Worm (Caenorhabditis elegans) whole organism, late embryonic: ENCODE results near the gene fbxb-57.

ENCODE experiments used
- C38D4.7 ChIP-seq: fragments of 200-800 bp; sonication (Bioruptor generic); optimal IDR thresholded peaks from 2 replicates; lab custom pipeline; 2018; ENCODE audit warnings: mild to moderate bottlenecking, missing genetic modification characterization, moderate library complexity, missing compliant biosample characterization
- K02D7.2 ChIP-seq: sonication (generic microtip); optimal IDR thresholded peaks from 2 replicates; lab custom pipeline; 2017; ENCODE audit warnings: mild to moderate bottlenecking, missing genetic modification characterization, missing compliant biosample characterization
- K09A11.1 ChIP-seq: sonication (generic microtip); optimal IDR thresholded peaks from 2 replicates; lab custom pipeline; 2017; ENCODE audit warnings: antibody characterized with exemption, mild to moderate bottlenecking, missing genetic modification characterization, missing compliant biosample characterization; ENCODE audit not compliant: insufficient read depth
- ama-1 ChIP-seq: fragments of 150-350 bp; optimal IDR thresholded peaks from 2 replicates; lab custom pipeline; 2014
- ceh-18 ChIP-seq: sonication (generic microtip); optimal IDR thresholded peaks from 2 replicates; lab custom pipeline; 2016; ENCODE audit warnings: missing genetic modification characterization, missing compliant biosample characterization
- ceh-22 ChIP-seq: sonication (generic microtip); optimal IDR thresholded peaks from 2 replicates; lab custom pipeline; 2017; ENCODE audit warnings: missing biosample characterization, missing genetic modification characterization
- ceh-24 ChIP-seq: sonication (generic microtip); optimal IDR thresholded peaks from 2 replicates; lab custom pipeline; 2016; ENCODE audit warnings: mild to moderate bottlenecking, missing genetic modification characterization, missing compliant biosample characterization
- ceh-31 ChIP-seq: sonication (generic microtip); optimal IDR thresholded peaks from 2 replicates; lab custom pipeline; 2016; ENCODE audit warnings: missing genetic modification characterization, missing compliant biosample characterization
- ceh-34 ChIP-seq: sonication (generic microtip); optimal IDR thresholded peaks from 2 replicates; lab custom pipeline; 2016; ENCODE audit warnings: mild to moderate bottlenecking, missing genetic modification characterization, missing compliant biosample characterization
- ceh-6 ChIP-seq: fragments of 200-800 bp; sonication (Bioruptor generic); optimal IDR thresholded peaks from 2 replicates; lab custom pipeline; 2018; ENCODE audit warnings: mild to moderate bottlenecking, missing genetic modification characterization, missing compliant biosample characterization
- ceh-9 ChIP-seq: sonication (generic microtip); optimal IDR thresholded peaks from 2 replicates; lab custom pipeline; 2016; ENCODE audit warnings: mild to moderate bottlenecking, missing genetic modification characterization, inconsistent platforms, missing compliant biosample characterization
- che-1 ChIP-seq: sonication (generic microtip); optimal IDR thresholded peaks from 2 replicates; lab custom pipeline; 2016; ENCODE audit warnings: mild to moderate bottlenecking, missing genetic modification characterization, missing compliant biosample characterization
- dve-1 ChIP-seq: sonication (generic microtip); optimal IDR thresholded peaks from 2 replicates; lab custom pipeline; 2017; ENCODE audit warnings: antibody characterized with exemption, mild to moderate bottlenecking, missing genetic modification characterization, missing compliant biosample characterization
- elt-2 ChIP-seq: sonication (generic microtip); optimal IDR thresholded peaks from 2 replicates; lab custom pipeline; 2016; ENCODE audit warnings: missing genetic modification reagents, missing genetic modification characterization, missing compliant biosample characterization
- elt-4 ChIP-seq: sonication (generic microtip); optimal IDR thresholded peaks from 2 replicates; lab custom pipeline; 2016; ENCODE audit warnings: missing genetic modification characterization, missing compliant biosample characterization
- ets-4 ChIP-seq: sonication (generic microtip); optimal IDR thresholded peaks from 2 replicates; lab custom pipeline; 2016; ENCODE audit warnings: missing genetic modification characterization, missing compliant biosample characterization
- fax-1 ChIP-seq: sonication (generic microtip); optimal IDR thresholded peaks from 2 replicates; lab custom pipeline; 2016; ENCODE audit warnings: missing genotype, missing genetic modification characterization, missing compliant biosample characterization
- fkh-10 ChIP-seq: fragments of 150-350 bp; optimal IDR thresholded peaks from 2 replicates; lab custom pipeline; 2014; ENCODE audit warnings: missing biosample characterization, missing genetic modification reagents, missing genetic modification characterization
- hlh-13 ChIP-seq: fragments of 200-800 bp; sonication (Bioruptor generic); optimal IDR thresholded peaks from 2 replicates; lab custom pipeline; 2018; ENCODE audit warnings: mild to moderate bottlenecking, missing genetic modification characterization, missing compliant biosample characterization
- hlh-15 ChIP-seq: sonication (generic microtip); optimal IDR thresholded peaks from 2 replicates; lab custom pipeline; 2016; ENCODE audit warnings: missing genetic modification characterization, missing compliant biosample characterization
- hlh-6 ChIP-seq: sonication (generic microtip); optimal IDR thresholded peaks from 2 replicates; lab custom pipeline; 2016; ENCODE audit warnings: missing genotype, missing genetic modification characterization, missing compliant biosample characterization
- lim-6 ChIP-seq: sonication (generic microtip); optimal IDR thresholded peaks from 2 replicates; lab custom pipeline; 2016; ENCODE audit warnings: missing genetic modification characterization, missing compliant biosample characterization
- mec-3 ChIP-seq: sonication (generic microtip); optimal IDR thresholded peaks from 2 replicates; lab custom pipeline; 2016; ENCODE audit warnings: borderline replicate concordance, missing genetic modification characterization, missing compliant biosample characterization
- nhr-11 ChIP-seq: fragments of 150-350 bp; optimal IDR thresholded peaks from 2 replicates; lab custom pipeline; 2014; ENCODE audit warnings: missing biosample characterization, missing genetic modification characterization
- nhr-232 ChIP-seq: sonication (generic microtip); optimal IDR thresholded peaks from 2 replicates; lab custom pipeline; 2016; ENCODE audit warnings: missing genetic modification characterization, missing compliant biosample characterization
- npax-4 ChIP-seq: sonication (generic microtip); optimal IDR thresholded peaks from 2 replicates; lab custom pipeline; 2016; ENCODE audit warnings: missing genetic modification characterization, missing compliant biosample characterization
- odd-2 ChIP-seq: sonication (generic microtip); optimal IDR thresholded peaks from 2 replicates; lab custom pipeline; 2017; ENCODE audit warnings: antibody characterized with exemption, mild to moderate bottlenecking, missing genetic modification characterization, missing compliant biosample characterization
- pag-3 ChIP-seq: sonication (generic microtip); optimal IDR thresholded peaks from 2 replicates; lab custom pipeline; 2016; ENCODE audit warnings: missing compliant biosample characterization, missing genetic modification characterization, borderline replicate concordance
- pat-9 ChIP-seq: fragments of 200-800 bp; sonication (Bioruptor generic); optimal IDR thresholded peaks from 2 replicates; lab custom pipeline; 2018; ENCODE audit warnings: mild to moderate bottlenecking, missing genetic modification characterization, moderate library complexity, missing compliant biosample characterization
- pha-2 ChIP-seq: sonication (generic microtip); optimal IDR thresholded peaks from 2 replicates; lab custom pipeline; 2017; ENCODE audit warnings: mild to moderate bottlenecking, missing genetic modification characterization, missing compliant biosample characterization
- pha-4 ChIP-seq: fragments of 150-350 bp; optimal IDR thresholded peaks from 2 replicates; lab custom pipeline; 2018; ENCODE audit warnings: missing biosample characterization, missing genetic modification reagents, missing genetic modification characterization
- pqm-1 ChIP-seq: sonication (generic microtip); optimal IDR thresholded peaks from 2 replicates; lab custom pipeline; 2016; ENCODE audit warnings: missing genetic modification characterization, missing compliant biosample characterization
- pros-1 ChIP-seq: fragments of 150-350 bp; optimal IDR thresholded peaks from 2 replicates; lab custom pipeline; 2014; ENCODE audit warnings: missing biosample characterization, missing genetic modification reagents, missing genetic modification characterization
- sdc-2 ChIP-seq: sonication (generic microtip); optimal IDR thresholded peaks from 2 replicates; lab custom pipeline; 2016; ENCODE audit warnings: missing genotype, missing genetic modification characterization, missing compliant biosample characterization
- syd-9 ChIP-seq: sonication (generic microtip); optimal IDR thresholded peaks from 2 replicates; lab custom pipeline; 2016; ENCODE audit warnings: mild to moderate bottlenecking, missing genetic modification characterization, moderate library complexity, missing compliant biosample characterization
- tbx-2 ChIP-seq: sonication (generic microtip); optimal IDR thresholded peaks from 2 replicates; lab custom pipeline; 2016; ENCODE audit warnings: missing genetic modification characterization, missing compliant biosample characterization
- ttx-3 ChIP-seq: sonication (generic microtip); optimal IDR thresholded peaks from 2 replicates; lab custom pipeline; 2016; ENCODE audit warnings: missing genetic modification reagents, missing genetic modification characterization, missing compliant biosample characterization
- unc-3 ChIP-seq, 2 experiments: fragments of 200-800 bp in 1 of 2; sonication (Bioruptor generic) in 1 of 2; sonication (generic microtip) in 1 of 2; conservative IDR thresholded peaks in 1 of 2; optimal IDR thresholded peaks in 1 of 2; 2 replicates each; pipeline versions ENCODE4 v1.3.6 to Lab custom; 2016 to 2022; ENCODE audit warnings: missing compliant biosample characterization in 2 of 2, missing genetic modification characterization in 2 of 2, missing genetic modification reagents in 1 of 2
- unc-42 ChIP-seq: sonication (generic microtip); optimal IDR thresholded peaks from 2 replicates; lab custom pipeline; 2016; ENCODE audit warnings: missing genotype, missing genetic modification characterization, missing compliant biosample characterization
- ztf-16 ChIP-seq: sonication (generic microtip); optimal IDR thresholded peaks from 2 replicates; lab custom pipeline; 2017; ENCODE audit warnings: missing genetic modification characterization, missing compliant biosample characterization

The fbxb-57 gene

ce11 chrV:19278488-19278887 is 10.1 kb upstream of the fbxb-57 start:
- TF ChIP-seq odd-2 (tag; lab: Kevin White, UChicago) (no peak), K02D7.2 (tag; lab: Kevin White, UChicago) (no peak), pag-3 (tag; lab: Kevin White, UChicago) (no peak), ceh-9 (tag; lab: Kevin White, UChicago) (no peak), C38D4.7 (no peak), fax-1 (tag; lab: Kevin White, UChicago) (no peak), lim-6 (tag; lab: Kevin White, UChicago) (no peak), nhr-11 (tag; lab: Kevin White, UChicago) (no peak), sdc-2 (tag; lab: Kevin White, UChicago) (no peak), ztf-16 (tag; lab: Kevin White, UChicago) (no peak), unc-3 (GFP tag; conservative IDR thresholded peaks at IDR 0.05; lab: Robert Waterston, UW) (no peak), unc-3 (tag; optimal IDR thresholded peaks at IDR 0.05; lab: Kevin White, UChicago) (no peak), K09A11.1 (tag; lab: Kevin White, UChicago) (no peak), syd-9 (tag; lab: Kevin White, UChicago) (no peak), pqm-1 (tag; lab: Kevin White, UChicago) (no peak), ets-4 (no peak)

- TF ChIP-seq nhr-232 (tag; lab: Kevin White, UChicago) (no peak), elt-4 (tag; lab: Kevin White, UChicago) (no peak), mec-3 (tag; lab: Kevin White, UChicago) (no peak)
Measured at ce11 chrV:19279888-19280287, 8.7 kb upstream of the fbxb-57 start, which contains the start of gene F21D9.8. TSS of gene F21D9.8 (minus strand) at chrV:19279988.

ce11 chrV:19282314-19282713 is 6.2 kb upstream of the fbxb-57 start, which contains the start of gene fbxb-117:
TSS of gene fbxb-117 (plus strand) at chrV:19282614.
- no peak for TF ChIP-seq sdc-2 (tag; lab: Kevin White, UChicago)
- no peak for TF ChIP-seq K09A11.1 (tag; lab: Kevin White, UChicago)
- no peak for TF ChIP-seq mec-3 (tag; lab: Kevin White, UChicago)
- TF ChIP-seq C38D4.7, result no peak
- TF ChIP-seq tbx-2 (tag; lab: Kevin White, UChicago), result no peak
- TF ChIP-seq ceh-24, result no peak
- no peak for TF ChIP-seq ceh-9 (tag; lab: Kevin White, UChicago)
- no peak for TF ChIP-seq ceh-31 (tag; lab: Kevin White, UChicago)
- TF ChIP-seq pha-4 (tag; lab: Kevin White, UChicago), result no peak
- TF ChIP-seq odd-2 (tag; lab: Kevin White, UChicago), result no peak
- TF ChIP-seq ttx-3 (tag; lab: Kevin White, UChicago), result no peak
- TF ChIP-seq nhr-232 (tag; lab: Kevin White, UChicago), result no peak
- no peak for TF ChIP-seq ets-4
- TF ChIP-seq ceh-18 (tag; lab: Kevin White, UChicago), result no peak
- TF ChIP-seq pros-1 (tag; lab: Kevin White, UChicago), result no peak
- TF ChIP-seq ceh-34 (tag; lab: Kevin White, UChicago), result no peak
- TF ChIP-seq, all 69 proteins: peak for 0

- TF ChIP-seq syd-9 (tag; lab: Kevin White, UChicago), result no peak
- no peak for TF ChIP-seq ama-1 (lab: Kevin White, UChicago)
- TF ChIP-seq dve-1 (tag; lab: Kevin White, UChicago), result no peak
- no peak for TF ChIP-seq hlh-15
- no peak for TF ChIP-seq nhr-11 (tag; lab: Kevin White, UChicago)
- TF ChIP-seq K09A11.1 (tag; lab: Kevin White, UChicago), result no peak
- TF ChIP-seq ceh-34 (tag; lab: Kevin White, UChicago), result no peak
- TF ChIP-seq fkh-10 (GFP tag; lab: Kevin White, UChicago), result no peak
- no peak for TF ChIP-seq pha-2 (tag; lab: Kevin White, UChicago)
Measured at ce11 chrV:19285921-19286320, 2.6 kb upstream of the fbxb-57 start.

- no peak for TF ChIP-seq unc-42
- no peak for TF ChIP-seq ceh-6 (GFP tag; lab: Kevin White, UChicago)
- no peak for TF ChIP-seq ama-1 (lab: Kevin White, UChicago)
- TF ChIP-seq hlh-6 (tag; lab: Kevin White, UChicago), result no peak
- TF ChIP-seq ceh-24, result no peak
- TF ChIP-seq lim-6 (tag; lab: Kevin White, UChicago), result no peak
- no peak for TF ChIP-seq elt-2 (tag; lab: Kevin White, UChicago)
- TF ChIP-seq pat-9 (tag; lab: Kevin White, UChicago), result no peak
- no peak for TF ChIP-seq che-1 (tag; lab: Kevin White, UChicago)
- TF ChIP-seq hlh-13 (GFP tag; lab: Kevin White, UChicago), result no peak
- no peak for TF ChIP-seq ceh-22 (tag; lab: Kevin White, UChicago)
- no peak for TF ChIP-seq npax-4
- TF ChIP-seq fax-1 (tag; lab: Kevin White, UChicago), result no peak
Measured at ce11 chrV:19293025-19293424, 4.5 kb downstream of the fbxb-57 start, which contains the start of gene F55C9.5. TSS of gene F55C9.5 (minus strand) at chrV:19293125.
